Worm (Caenorhabditis elegans) whole organism, L1 larva: ENCODE measurements around the gene lido-5.

Experiments
- C04F5.9 ChIP-seq: sonication (generic microtip); optimal IDR thresholded peaks from 2 replicates; lab custom pipeline; 2016; ENCODE audit warnings: missing genetic modification characterization, missing compliant biosample characterization
- C16A3.4 ChIP-seq: fragments of 150-350 bp; optimal IDR thresholded peaks from 2 replicates; lab custom pipeline; 2014; ENCODE audit warnings: missing biosample characterization, missing genetic modification characterization
- alr-1 ChIP-seq: fragments of 200-800 bp; sonication (Bioruptor generic); optimal IDR thresholded peaks from 2 replicates; lab custom pipeline; 2018; ENCODE audit warnings: borderline replicate concordance, mild to moderate bottlenecking, missing genetic modification characterization, missing compliant biosample characterization
- ama-1 ChIP-seq: fragments of 150-350 bp; optimal IDR thresholded peaks from 2 replicates; lab custom pipeline; 2014
- blmp-1 ChIP-seq: fragments of 150-350 bp; optimal IDR thresholded peaks from 2 replicates; lab custom pipeline; 2014; ENCODE audit warnings: missing biosample characterization, missing genetic modification characterization
- ceh-63 ChIP-seq: fragments of 200-800 bp; sonication (Bioruptor generic); optimal IDR thresholded peaks from 2 replicates; lab custom pipeline; 2018; ENCODE audit warnings: mild to moderate bottlenecking, missing genetic modification characterization, missing compliant biosample characterization
- ceh-82 ChIP-seq, 3 experiments: fragments of 150-350 bp in 1 of 3; sonication (generic microtip) in 2 of 3; optimal IDR thresholded peaks; 2 replicates each; lab custom pipeline; 2014 to 2017; ENCODE audit warnings: missing biosample characterization in 3 of 3, missing genetic modification characterization in 3 of 3
- ceh-88 ChIP-seq: fragments of 200-800 bp; sonication (Bioruptor generic); IDR thresholded peaks from 2 replicates; pipeline ENCODE4 v1.3.6; 2022; ENCODE audit warnings: missing genetic modification characterization, missing compliant biosample characterization
- ceh-90 ChIP-seq: sonication (generic microtip); optimal IDR thresholded peaks from 2 replicates; lab custom pipeline; 2016; ENCODE audit warnings: missing genetic modification characterization, missing compliant biosample characterization
- ces-1 ChIP-seq: fragments of 150-350 bp; optimal IDR thresholded peaks from 2 replicates; lab custom pipeline; 2014; ENCODE audit warnings: missing biosample characterization, missing genetic modification reagents, missing genetic modification characterization
- dsc-1 ChIP-seq: sonication (generic microtip); optimal IDR thresholded peaks from 2 replicates; lab custom pipeline; 2016; ENCODE audit warnings: mild to moderate bottlenecking, missing genetic modification characterization, missing compliant biosample characterization
- efl-1 ChIP-seq, 4 experiments: fragments of 150-350 bp; optimal IDR thresholded peaks in 3 of 4; peaks in 1 of 4; 1 replicate in 1 of 4; 2 replicates in 3 of 4; lab custom pipeline; 2014; ENCODE audit warnings: missing biosample characterization in 2 of 4, missing genetic modification characterization in 2 of 4, missing genetic modification reagents in 2 of 4
- efl-3 ChIP-seq: fragments of 200-800 bp; sonication (Bioruptor generic); optimal IDR thresholded peaks from 2 replicates; lab custom pipeline; 2018; ENCODE audit warnings: mild to moderate bottlenecking, missing genetic modification characterization, missing compliant biosample characterization
- egl-27 ChIP-seq, 2 experiments: fragments of 150-350 bp in 1 of 2; sonication (generic microtip); optimal IDR thresholded peaks; 3 replicates each; lab custom pipeline; 2017 to 2018; ENCODE audit warnings: missing biosample characterization in 2 of 2, missing genetic modification characterization in 2 of 2, missing genetic modification reagents in 2 of 2
- elt-3 ChIP-seq, 6 experiments: fragments of 150-350 bp in 1 of 6; sonication (generic microtip); optimal IDR thresholded peaks; 2 replicates each; lab custom pipeline; 2017 to 2018; ENCODE audit warnings: missing biosample characterization in 6 of 6, missing genetic modification characterization in 6 of 6, inconsistent platforms in 1 of 6
- fos-1 ChIP-seq: fragments of 150-350 bp; optimal IDR thresholded peaks from 2 replicates; lab custom pipeline; 2014; ENCODE audit warnings: missing biosample characterization, missing genetic modification characterization
- hlh-17 ChIP-seq: fragments of 200-800 bp; sonication (Bioruptor generic); optimal IDR thresholded peaks from 2 replicates; lab custom pipeline; 2018; ENCODE audit warnings: missing genetic modification characterization, mild to moderate bottlenecking, missing compliant biosample characterization, moderate library complexity, borderline replicate concordance
- hlh-4 ChIP-seq: sonication (generic microtip); optimal IDR thresholded peaks from 2 replicates; lab custom pipeline; 2016; ENCODE audit warnings: mild to moderate bottlenecking, missing genetic modification characterization, missing compliant biosample characterization
- hpl-2 ChIP-seq: fragments of 150-350 bp; optimal IDR thresholded peaks from 2 replicates; lab custom pipeline; 2014; ENCODE audit warnings: missing biosample characterization, missing genetic modification reagents, missing genetic modification characterization
- lin-13 ChIP-seq: fragments of 150-350 bp; optimal IDR thresholded peaks from 2 replicates; lab custom pipeline; 2014; ENCODE audit warnings: missing biosample characterization, missing genetic modification reagents, missing genetic modification characterization
- lin-14 ChIP-seq: fragments of 200-800 bp; sonication (Bioruptor generic); optimal IDR thresholded peaks from 2 replicates; lab custom pipeline; 2018; ENCODE audit warnings: mild to moderate bottlenecking, missing genetic modification characterization, moderate library complexity, missing compliant biosample characterization
- lin-15B ChIP-seq: fragments of 150-350 bp; sonication (generic microtip); optimal IDR thresholded peaks from 3 replicates; lab custom pipeline; 2014; ENCODE audit warnings: missing biosample characterization, missing genetic modification characterization
- lin-35 ChIP-seq, 2 experiments: fragments of 150-350 bp; optimal IDR thresholded peaks; 2 replicates each; lab custom pipeline; 2014; ENCODE audit warnings: missing biosample characterization in 2 of 2, missing genetic modification characterization in 2 of 2, missing genetic modification reagents in 2 of 2
- lir-3 ChIP-seq: sonication (generic microtip); optimal IDR thresholded peaks from 2 replicates; lab custom pipeline; 2016; ENCODE audit warnings: mild to moderate bottlenecking, missing genetic modification characterization, moderate library complexity, missing compliant biosample characterization; ENCODE audit not compliant: poor library complexity
- lsy-2 ChIP-seq, 2 experiments: fragments of 150-350 bp; optimal IDR thresholded peaks; 2 replicates each; lab custom pipeline; 2014; ENCODE audit warnings: missing biosample characterization in 2 of 2, missing genetic modification characterization in 2 of 2
- mab-9 ChIP-seq: fragments of 200-800 bp; sonication (Bioruptor generic); IDR thresholded peaks from 2 replicates; pipeline ENCODE4 v1.3.6; 2022; ENCODE audit warnings: missing genetic modification reagents, missing genetic modification characterization, missing compliant biosample characterization
- mdl-1 ChIP-seq, 2 experiments: fragments of 150-350 bp; optimal IDR thresholded peaks; 2 replicates each; lab custom pipeline; 2014 to 2017; ENCODE audit warnings: missing biosample characterization in 2 of 2, missing genetic modification characterization in 2 of 2, inconsistent platforms in 1 of 2
- mef-2 ChIP-seq: fragments of 150-350 bp; optimal IDR thresholded peaks from 2 replicates; lab custom pipeline; 2014; ENCODE audit warnings: missing biosample characterization, missing genetic modification characterization
- nhr-11 ChIP-seq: fragments of 150-350 bp; optimal IDR thresholded peaks from 2 replicates; lab custom pipeline; 2014; ENCODE audit warnings: missing biosample characterization, missing genetic modification characterization
- nhr-19 ChIP-seq: fragments of 200-800 bp; sonication (Bioruptor generic); conservative IDR thresholded peaks from 2 replicates; pipeline ENCODE4 v1.3.6; 2022; ENCODE audit warnings: missing genetic modification characterization, missing compliant biosample characterization
- nhr-20 ChIP-seq: sonication (generic microtip); optimal IDR thresholded peaks from 2 replicates; lab custom pipeline; 2016; ENCODE audit warnings: mild to moderate bottlenecking, missing genetic modification characterization, missing compliant biosample characterization
- nhr-47 ChIP-seq: sonication (generic microtip); optimal IDR thresholded peaks from 2 replicates; lab custom pipeline; 2016; ENCODE audit warnings: mild to moderate bottlenecking, missing genetic modification characterization, moderate library complexity, missing compliant biosample characterization
- nhr-71 ChIP-seq: sonication (generic microtip); optimal IDR thresholded peaks from 2 replicates; lab custom pipeline; 2016; ENCODE audit warnings: mild to moderate bottlenecking, missing genetic modification characterization, moderate library complexity, missing compliant biosample characterization
- nhr-76 ChIP-seq: sonication (generic microtip); optimal IDR thresholded peaks from 2 replicates; lab custom pipeline; 2017; ENCODE audit warnings: missing biosample characterization, missing genetic modification characterization
- nhr-77 ChIP-seq: fragments of 150-350 bp; optimal IDR thresholded peaks from 2 replicates; lab custom pipeline; 2014; ENCODE audit warnings: missing biosample characterization, missing genetic modification characterization
- nhr-85 ChIP-seq: sonication (generic microtip); peaks from one replicate; lab custom pipeline; 2016; ENCODE audit warnings: missing genetic modification characterization, inconsistent platforms, missing compliant biosample characterization
- pax-3 ChIP-seq: fragments of 200-800 bp; sonication (Bioruptor generic); optimal IDR thresholded peaks from 2 replicates; lab custom pipeline; 2018; ENCODE audit warnings: mild to moderate bottlenecking, missing genetic modification characterization, moderate library complexity, missing compliant biosample characterization
- rnt-1 ChIP-seq: sonication (generic microtip); optimal IDR thresholded peaks from 2 replicates; lab custom pipeline; 2016; ENCODE audit warnings: mild to moderate bottlenecking, missing genetic modification characterization, moderate library complexity, missing compliant biosample characterization
- skn-1 ChIP-seq: fragments of 150-350 bp; optimal IDR thresholded peaks from 2 replicates; lab custom pipeline; 2014; ENCODE audit warnings: missing biosample characterization, missing genetic modification characterization
- snu-23 ChIP-seq: sonication (generic microtip); optimal IDR thresholded peaks from 2 replicates; lab custom pipeline; 2016; ENCODE audit warnings: missing genetic modification characterization, missing compliant biosample characterization
- sox-4 ChIP-seq: sonication (generic microtip); optimal IDR thresholded peaks from 2 replicates; lab custom pipeline; 2016; ENCODE audit warnings: missing genetic modification characterization, missing compliant biosample characterization
- sup-37 ChIP-seq: fragments of 200-800 bp; sonication (Bioruptor generic); optimal IDR thresholded peaks from 2 replicates; lab custom pipeline; 2018; ENCODE audit warnings: mild to moderate bottlenecking, missing genetic modification characterization, missing compliant biosample characterization
- tbx-2 ChIP-seq: sonication (generic microtip); optimal IDR thresholded peaks from 2 replicates; lab custom pipeline; 2016; ENCODE audit warnings: missing genetic modification characterization, missing compliant biosample characterization
- unc-130 ChIP-seq: fragments of 150-350 bp; optimal IDR thresholded peaks from 2 replicates; lab custom pipeline; 2017; ENCODE audit warnings: missing biosample characterization, missing genetic modification characterization, inconsistent platforms
- unc-30 ChIP-seq: sonication (generic microtip); optimal IDR thresholded peaks from 2 replicates; lab custom pipeline; 2017; ENCODE audit warnings: missing biosample characterization, missing genetic modification characterization
- unc-62 ChIP-seq: fragments of 150-350 bp; optimal IDR thresholded peaks from 2 replicates; lab custom pipeline; 2014; ENCODE audit warnings: missing biosample characterization, missing genetic modification reagents, missing genetic modification characterization
- unc-86 ChIP-seq: sonication (generic microtip); optimal IDR thresholded peaks from 2 replicates; lab custom pipeline; 2016; ENCODE audit warnings: missing genetic modification characterization, missing compliant biosample characterization
- vab-15 ChIP-seq: sonication (generic microtip); optimal IDR thresholded peaks from 2 replicates; lab custom pipeline; 2017; ENCODE audit warnings: missing genotype, mild to moderate bottlenecking, missing genetic modification characterization, missing compliant biosample characterization
- zip-4 ChIP-seq: fragments of 200-800 bp; sonication (Bioruptor generic); optimal IDR thresholded peaks from 2 replicates; lab custom pipeline; 2018; ENCODE audit warnings: mild to moderate bottlenecking, missing genetic modification characterization, moderate library complexity, missing compliant biosample characterization

Gene lido-5

ce11 chrX:17063749-17064252 lies 46.7 kb downstream of the lido-5 start (continued):
- peak; percentile 39 for TF ChIP-seq lin-13 (GFP tag; lab: Kevin White, UChicago)
- no peak for TF ChIP-seq hpl-2 (GFP tag; lab: Kevin White, UChicago)
- TF ChIP-seq ama-1 (lab: Kevin White, UChicago): no peak
- TF ChIP-seq ces-1 (GFP tag; lab: Kevin White, UChicago): no peak
- TF ChIP-seq skn-1 (tag; lab: Kevin White, UChicago): peak; percentile 3
- TF ChIP-seq alr-1 (tag; lab: Kevin White, UChicago): no peak
- TF ChIP-seq elt-3 (tag; optimal IDR thresholded peaks at IDR 0.05; lab: Kevin White, UChicago): peak in 4 of 6 experiments; percentile 40 to 94 (median 65)
- TF ChIP-seq lin-35 (GFP tag; optimal IDR thresholded peaks at IDR 0.05; lab: Kevin White, UChicago): peak in 1 of 2 experiments; percentile 80
- peak; percentile 97 for TF ChIP-seq nhr-85
- peak; percentile 46 for TF ChIP-seq nhr-47
- no peak for TF ChIP-seq ceh-88 (GFP tag; lab: Robert Waterston, UW)
- TF ChIP-seq lsy-2 (tag; optimal IDR thresholded peaks at IDR 0.05; lab: Kevin White, UChicago): peak in 1 of 2 experiments; percentile 66
- TF ChIP-seq unc-130 (tag; lab: Kevin White, UChicago): peak; percentile 69
- TF ChIP-seq nhr-20: peak; percentile 94
- TF ChIP-seq nhr-71 (tag; lab: Kevin White, UChicago): peak; percentile 91
- TF ChIP-seq ceh-90 (tag; lab: Kevin White, UChicago): no peak
- TF ChIP-seq nhr-19: peak; percentile 80
- TF ChIP-seq nhr-77 (tag; lab: Kevin White, UChicago): no peak
- TF ChIP-seq C16A3.4: peak; percentile 63
- TF ChIP-seq, all 84 proteins: peak for 27

ce11 chrX:17062165-17062564 lies 48.3 kb downstream of the lido-5 start:
- TF ChIP-seq dsc-1 (tag; lab: Kevin White, UChicago) (peak; percentile 93), ama-1 (lab: Kevin White, UChicago) (no peak), nhr-19 (peak; percentile 30; the same call in 1 of the 2 replicates), lin-35 (GFP tag; optimal IDR thresholded peaks at IDR 0.05; lab: Kevin White, UChicago) (peak in 1 of 2 experiments; percentile 64), fos-1 (tag; lab: Kevin White, UChicago) (no peak), nhr-47 (no peak), sox-4 (tag; lab: Kevin White, UChicago) (no peak), nhr-76 (tag; lab: Kevin White, UChicago) (no peak), pax-3 (no peak), efl-3 (no peak), nhr-85 (peak; percentile 78), snu-23 (GFP tag; lab: Kevin White, UChicago) (peak; percentile 46), tbx-2 (tag; lab: Kevin White, UChicago) (peak; percentile 19), ceh-63 (GFP tag; lab: Kevin White, UChicago) (no peak), efl-1 (optimal IDR thresholded peaks at IDR 0.05; lab: Kevin White, UChicago) (no peak), efl-1 (GFP tag; optimal IDR thresholded peaks at IDR 0.05 in 1 of 2; lab: Kevin White, UChicago) (no peak), C04F5.9 (no peak), zip-4 (no peak), ceh-90 (tag; lab: Kevin White, UChicago) (no peak), nhr-11 (no peak), hlh-17 (GFP tag; lab: Kevin White, UChicago) (no peak), mdl-1 (tag; optimal IDR thresholded peaks at IDR 0.05; lab: Kevin White, UChicago) (peak in 1 of 2 experiments; percentile 86), unc-30 (tag; lab: Kevin White, UChicago) (no peak), mef-2 (no peak), hlh-4 (tag; lab: Kevin White, UChicago) (no peak), blmp-1 (tag; lab: Kevin White, UChicago) (peak; percentile 96), lir-3 (tag; lab: Kevin White, UChicago) (no peak), lin-15B (tag; lab: Kevin White, UChicago) (no peak), rnt-1 (tag; lab: Kevin White, UChicago) (no peak), unc-62 (GFP tag; lab: Kevin White, UChicago) (no peak), sup-37 (GFP tag; lab: Kevin White, UChicago) (no peak), C16A3.4 (peak; percentile 20), ceh-82 (tag; optimal IDR thresholded peaks at IDR 0.05; lab: Kevin White, UChicago) (no peak), vab-15 (tag; lab: Kevin White, UChicago) (peak; percentile 30), lin-14 (GFP tag; lab: Kevin White, UChicago) (peak; percentile 70), unc-86 (tag; lab: Kevin White, UChicago) (no peak), hpl-2 (GFP tag; lab: Kevin White, UChicago) (no peak), egl-27 (tag; optimal IDR thresholded peaks at IDR 0.05; lab: Kevin White, UChicago) (no peak), ces-1 (GFP tag; lab: Kevin White, UChicago) (no peak), skn-1 (tag; lab: Kevin White, UChicago) (no peak), mab-9 (GFP tag; lab: Robert Waterston, UW) (no peak)
